Worm (Caenorhabditis elegans): ENCODE data around the gene ugt-4.

ce11 chrV:12835388-12835787, 40.3 kb upstream of the ugt-4 start, which contains the start of gene C44H9.4:
- TF ChIP-seq ama-1 (optimal IDR thresholded peaks at IDR 0.05), result no peak
- TF ChIP-seq hlh-4 (tag; optimal IDR thresholded peaks at IDR 0.05), result no peak
- TF ChIP-seq blmp-1 (tag; optimal IDR thresholded peaks at IDR 0.05), result no peak
- no peak for TF ChIP-seq egl-27 (tag; optimal IDR thresholded peaks at IDR 0.05)
- no peak for TF ChIP-seq sptf-1 (tag; optimal IDR thresholded peaks at IDR 0.05)
- TF ChIP-seq elt-3 (tag; optimal IDR thresholded peaks at IDR 0.05), result no peak
